Fruit fly (Drosophila melanogaster) whole organism, embryonic: ENCODE results near the gene Prp5.

Source experiments
- CG10321 ChIP-seq: fragments of 200-800 bp; sonication (Bioruptor generic); IDR thresholded peaks from 2 replicates; pipeline ENCODE4 v1.3.6; 2022; ENCODE audit warnings: missing biosample characterization, missing genetic modification characterization
- CG10462 ChIP-seq: fragments of 200-800 bp; sonication (Bioruptor generic); optimal IDR thresholded peaks from 2 replicates; lab custom pipeline; 2016; ENCODE audit warnings: missing biosample characterization, missing genetic modification characterization
- CG10979 ChIP-seq: fragments of 200-800 bp; sonication (Bioruptor generic); optimal IDR thresholded peaks from 2 replicates; lab custom pipeline; 2018; ENCODE audit warnings: missing biosample characterization, mild to moderate bottlenecking, missing genetic modification characterization, moderate library complexity
- CG11247 ChIP-seq: fragments of 200-800 bp; sonication (Bioruptor generic); IDR thresholded peaks from 2 replicates; pipeline ENCODE4 v1.3.6; 2022; ENCODE audit warnings: missing biosample characterization, missing genetic modification characterization
- CG11504 ChIP-seq: fragments of 200-800 bp; sonication (Bioruptor generic); optimal IDR thresholded peaks from 3 replicates; lab custom pipeline; 2019; ENCODE audit warnings: missing biosample characterization, mild to moderate bottlenecking, missing genetic modification characterization, moderate library complexity
- CG13775 ChIP-seq: fragments of 200-800 bp; sonication (Bioruptor generic); optimal IDR thresholded peaks from 3 replicates; lab custom pipeline; 2017; ENCODE audit warnings: missing biosample characterization, mild to moderate bottlenecking, missing genetic modification characterization
- CG15269 ChIP-seq: fragments of 200-800 bp; sonication (Bioruptor generic); optimal IDR thresholded peaks from 2 replicates; lab custom pipeline; 2018; ENCODE audit warnings: missing biosample characterization, mild to moderate bottlenecking, missing genetic modification characterization, moderate library complexity
- CG16813 ChIP-seq: fragments of 200-800 bp; sonication (Bioruptor generic); IDR thresholded peaks from 3 replicates; pipeline ENCODE4 v1.3.6; 2022; ENCODE audit warnings: missing biosample characterization, missing genetic modification characterization; ENCODE audit not compliant: partially characterized antibody
- CG18764 ChIP-seq: fragments of 200-800 bp; sonication (Bioruptor generic); optimal IDR thresholded peaks from 3 replicates; lab custom pipeline; 2016; ENCODE audit warnings: missing biosample characterization, missing genetic modification characterization
- CG32532 ChIP-seq: fragments of 200-800 bp; sonication (Bioruptor generic); IDR thresholded peaks from 2 replicates; pipeline ENCODE4 v1.3.6; 2022; ENCODE audit warnings: missing biosample characterization, missing genetic modification characterization
- CG6254 ChIP-seq: fragments of 200-800 bp; sonication (Bioruptor generic); optimal IDR thresholded peaks from 3 replicates; lab custom pipeline; 2017; ENCODE audit warnings: mild to moderate bottlenecking, missing biosample characterization, missing genetic modification reagents, missing genetic modification characterization
- CG6683 ChIP-seq: fragments of 200-800 bp; sonication (Bioruptor generic); optimal IDR thresholded peaks from 2 replicates; lab custom pipeline; 2017; ENCODE audit warnings: missing biosample characterization, mild to moderate bottlenecking, missing genetic modification characterization, missing genetic modification reagents
- CG8478 ChIP-seq: fragments of >200 bp; optimal IDR thresholded peaks from 2 replicates; lab custom pipeline; 2018
- CG9215 ChIP-seq: fragments of 200-800 bp; sonication (Bioruptor generic); IDR thresholded peaks from 2 replicates; pipeline ENCODE4 v1.3.6; 2022; ENCODE audit warnings: missing biosample characterization, missing genetic modification characterization
- CG9876 ChIP-seq: fragments of 200-800 bp; sonication (Bioruptor generic); optimal IDR thresholded peaks from 2 replicates; lab custom pipeline; 2016; ENCODE audit warnings: missing biosample characterization, missing genetic modification characterization
- Dbx ChIP-seq: fragments of 200-800 bp; sonication (Bioruptor generic); IDR thresholded peaks from 3 replicates; pipeline ENCODE4 v1.3.6; 2022; ENCODE audit warnings: missing biosample characterization, missing genetic modification characterization
- ERR ChIP-seq: fragments of 200-800 bp; sonication (Bioruptor generic); optimal IDR thresholded peaks from 2 replicates; lab custom pipeline; 2016; ENCODE audit warnings: missing biosample characterization, missing genetic modification characterization
- Ets97D ChIP-seq: fragments of 200-800 bp; sonication (Bioruptor generic); optimal IDR thresholded peaks from 3 replicates; lab custom pipeline; 2016; ENCODE audit warnings: missing biosample characterization, missing genetic modification characterization
- HLH54F ChIP-seq: fragments of 200-800 bp; sonication (Bioruptor generic); optimal IDR thresholded peaks from 3 replicates; lab custom pipeline; 2016; ENCODE audit warnings: missing biosample characterization, missing genetic modification characterization
- MBD-R2 ChIP-seq: fragments of 200-800 bp; sonication (Bioruptor generic); IDR thresholded peaks from 2 replicates; pipeline ENCODE4 v1.3.6; 2022; ENCODE audit warnings: missing biosample characterization, missing genetic modification characterization
- Max ChIP-seq: fragments of 200-800 bp; sonication (Bioruptor generic); optimal IDR thresholded peaks from 2 replicates; lab custom pipeline; 2016; ENCODE audit warnings: missing biosample characterization, mild to moderate bottlenecking, missing genetic modification characterization
- Myb ChIP-seq: fragments of 200-800 bp; sonication (Bioruptor generic); optimal IDR thresholded peaks from 2 replicates; lab custom pipeline; 2016; ENCODE audit warnings: missing biosample characterization, missing genetic modification characterization
- Neu2 ChIP-seq: fragments of 200-800 bp; sonication (Bioruptor generic); optimal IDR thresholded peaks from 3 replicates; lab custom pipeline; 2016; ENCODE audit warnings: missing biosample characterization, missing genetic modification characterization, borderline replicate concordance
- Nf-YA ChIP-seq: fragments of 200-800 bp; sonication (Bioruptor generic); IDR thresholded peaks from 2 replicates; pipeline ENCODE4 v1.3.6; 2022; ENCODE audit warnings: missing biosample characterization, missing genetic modification characterization
- PHDP ChIP-seq: fragments of 200-800 bp; sonication (Bioruptor generic); optimal IDR thresholded peaks from 3 replicates; lab custom pipeline; 2018; ENCODE audit warnings: missing biosample characterization, mild to moderate bottlenecking, missing genetic modification characterization, moderate library complexity
- Pdp1 ChIP-seq, 2 experiments: fragments of 200-800 bp; sonication (Bioruptor generic); optimal IDR thresholded peaks; 3 replicates each; lab custom pipeline; 2016; ENCODE audit warnings: missing biosample characterization in 2 of 2, missing genetic modification characterization in 2 of 2, mild to moderate bottlenecking in 1 of 2, moderate library complexity in 1 of 2
- Vsx1 ChIP-seq: fragments of 200-800 bp; sonication (Bioruptor generic); optimal IDR thresholded peaks from 2 replicates; lab custom pipeline; 2017; ENCODE audit warnings: missing biosample characterization, mild to moderate bottlenecking, missing genetic modification characterization, missing genetic modification reagents
- ac ChIP-seq: fragments of 200-800 bp; sonication (Bioruptor generic); optimal IDR thresholded peaks from 3 replicates; lab custom pipeline; 2017; ENCODE audit warnings: missing biosample characterization, mild to moderate bottlenecking, missing genetic modification characterization
- az2 ChIP-seq: fragments of 200-800 bp; sonication (Bioruptor generic); optimal IDR thresholded peaks from 3 replicates; lab custom pipeline; 2016; ENCODE audit warnings: missing biosample characterization, missing genetic modification characterization
- caup ChIP-seq: fragments of 200-800 bp; sonication (Bioruptor generic); optimal IDR thresholded peaks from 3 replicates; lab custom pipeline; 2017; ENCODE audit warnings: missing biosample characterization, mild to moderate bottlenecking, missing genetic modification characterization, moderate library complexity; ENCODE audit not compliant: severe bottlenecking
- corto ChIP-seq: fragments of 200-800 bp; sonication (Bioruptor generic); optimal IDR thresholded peaks from 2 replicates; lab custom pipeline; 2016; ENCODE audit warnings: missing biosample characterization, mild to moderate bottlenecking, missing genetic modification characterization, moderate library complexity
- dmrt11E ChIP-seq: fragments of 200-800 bp; sonication (Bioruptor generic); optimal IDR thresholded peaks from 3 replicates; lab custom pipeline; 2018; ENCODE audit warnings: missing biosample characterization, mild to moderate bottlenecking, missing genetic modification characterization, moderate library complexity
- en ChIP-seq: fragments of 200-800 bp; sonication (Bioruptor generic); optimal IDR thresholded peaks from 2 replicates; lab custom pipeline; 2016; ENCODE audit warnings: missing biosample characterization, missing genetic modification characterization
- gsb ChIP-seq: fragments of 200-800 bp; sonication (Bioruptor generic); IDR thresholded peaks from 2 replicates; pipeline ENCODE4 v1.3.6; 2022; ENCODE audit warnings: missing biosample characterization, missing genetic modification characterization
- hkb ChIP-seq, 2 experiments: fragments of 200-800 bp in 1 of 2; fragments of >200 bp in 1 of 2; sonication (Bioruptor generic) in 1 of 2; IDR thresholded peaks in 1 of 2; optimal IDR thresholded peaks in 1 of 2; 2 replicates each; pipeline versions ENCODE4 v1.3.6 to Lab custom; 2017 to 2022; ENCODE audit warnings: missing biosample characterization in 1 of 2, missing genetic modification characterization in 1 of 2
- inv ChIP-seq: fragments of 200-800 bp; sonication (Bioruptor generic); IDR thresholded peaks from 2 replicates; pipeline ENCODE4 v1.3.6; 2022; ENCODE audit warnings: missing biosample characterization, missing genetic modification characterization; ENCODE audit not compliant: partially characterized antibody
- jumu ChIP-seq: fragments of 200-800 bp; sonication (Bioruptor generic); optimal IDR thresholded peaks from 3 replicates; lab custom pipeline; 2016; ENCODE audit warnings: missing biosample characterization, missing genetic modification characterization
- kay ChIP-seq: fragments of 200-800 bp; sonication (Bioruptor generic); optimal IDR thresholded peaks from 2 replicates; lab custom pipeline; 2016; ENCODE audit warnings: missing biosample characterization, missing genetic modification characterization
- ken ChIP-seq: fragments of 200-800 bp; sonication (Bioruptor generic); IDR thresholded peaks from 3 replicates; pipeline ENCODE4 v1.3.6; 2022; ENCODE audit warnings: missing biosample characterization, missing genetic modification characterization
- kni ChIP-seq: fragments of 200-800 bp; sonication (Bioruptor generic); optimal IDR thresholded peaks from 3 replicates; lab custom pipeline; 2017; ENCODE audit warnings: mild to moderate bottlenecking, missing biosample characterization, missing genetic modification reagents, missing genetic modification characterization
- lmd ChIP-seq: fragments of 200-800 bp; sonication (Bioruptor generic); IDR thresholded peaks from 2 replicates; pipeline ENCODE4 v1.3.6; 2022; ENCODE audit warnings: missing biosample characterization, missing genetic modification characterization
- maf-S ChIP-seq: fragments of 200-800 bp; sonication (Bioruptor generic); optimal IDR thresholded peaks from 2 replicates; lab custom pipeline; 2016; ENCODE audit warnings: missing biosample characterization, missing genetic modification characterization
- nom ChIP-seq: fragments of 200-800 bp; sonication (Bioruptor generic); optimal IDR thresholded peaks from 2 replicates; lab custom pipeline; 2017; ENCODE audit warnings: missing biosample characterization, missing genetic modification characterization, mild to moderate bottlenecking, moderate library complexity, missing genetic modification reagents
- org-1 ChIP-seq: fragments of 200-800 bp; sonication (Bioruptor generic); optimal IDR thresholded peaks from 2 replicates; lab custom pipeline; 2017; ENCODE audit warnings: missing biosample characterization, missing genetic modification characterization
- pan ChIP-seq, 4 experiments: fragments of >200 bp in 3 of 4; fragments of 200-800 bp in 1 of 4; sonication (Bioruptor generic) in 1 of 4; optimal IDR thresholded peaks in 3 of 4; IDR thresholded peaks in 1 of 4; 2 replicates each; pipeline versions ENCODE4 v1.3.6 to Lab custom; 2017 to 2022; ENCODE audit warnings: missing biosample characterization in 2 of 4, missing genetic modification characterization in 2 of 4, mixed read lengths in 1 of 4
- unpg ChIP-seq: fragments of 200-800 bp; sonication (Bioruptor generic); optimal IDR thresholded peaks from 3 replicates; lab custom pipeline; 2018; ENCODE audit warnings: missing biosample characterization, mild to moderate bottlenecking, missing genetic modification characterization, moderate library complexity
- wor ChIP-seq: fragments of 200-800 bp; sonication (Bioruptor generic); IDR thresholded peaks from 2 replicates; pipeline ENCODE4 v1.3.6; 2022; ENCODE audit warnings: missing biosample characterization, missing genetic modification characterization

Prp5 gene

dm6 chrX:15333066-15333874, 11.7 kb upstream of the Prp5 start, which contains the start of the genes CG9114 and HDAC6 (continued):
- TF ChIP-seq en (no peak), CG9215 (GFP tag; lab: Robert Waterston, UW) (no peak), ken (GFP tag; lab: Robert Waterston, UW) (0 out of 3 replicates have a peak, but pooled peaks have one; percentile 14), pan (optimal IDR thresholded peaks at IDR 0.05; lab: Kevin White, UChicago) (no peak), pan (GFP tag; optimal IDR thresholded peaks at IDR 0.05 in 1 of 2, IDR thresholded peaks at IDR 0.05 in 1 of 2) (no peak), CG9876 (GFP tag; lab: Kevin White, UChicago) (no peak), caup (peak; percentile 38), unpg (GFP tag; lab: Kevin White, UChicago) (no peak), Ets97D (GFP tag; lab: Kevin White, UChicago) (peak; percentile 6), kni (GFP tag; lab: Kevin White, UChicago) (peak; percentile 89), Dbx (GFP tag; lab: Robert Waterston, UW) (peak; percentile 48; the same call in 1 of the 3 replicates), CG10462 (GFP tag; lab: Kevin White, UChicago) (no peak), Myb (GFP tag; lab: Kevin White, UChicago) (peak; percentile 69), jumu (GFP tag; lab: Kevin White, UChicago) (no peak), CG6254 (GFP tag; lab: Kevin White, UChicago) (no peak), MBD-R2 (GFP tag; lab: Robert Waterston, UW) (peak; percentile 69), wor (GFP tag; lab: Robert Waterston, UW) (no peak), ac (GFP tag; lab: Kevin White, UChicago) (no peak), PHDP (tag; lab: Kevin White, UChicago) (no peak), CG15269 (no peak), CG18764 (GFP tag; lab: Kevin White, UChicago) (no peak), CG6683 (GFP tag; lab: Kevin White, UChicago) (no peak), CG16813 (peak; percentile 85), kay (no peak), ERR (no peak), CG32532 (GFP tag; lab: Robert Waterston, UW) (peak; percentile 9; the same call in 1 of the 2 replicates), az2 (GFP tag; lab: Kevin White, UChicago) (no peak), CG8478 (lab: Kevin White, UChicago) (no peak), inv (GFP tag; lab: Robert Waterston, UW) (peak; percentile 84), HLH54F (GFP tag; lab: Kevin White, UChicago) (no peak), lmd (GFP tag; lab: Robert Waterston, UW) (no peak), CG11247 (GFP tag; lab: Robert Waterston, UW) (no peak), Neu2 (no peak), corto (GFP tag; lab: Kevin White, UChicago) (no peak), maf-S (GFP tag; lab: Kevin White, UChicago) (no peak), Nf-YA (GFP tag; lab: Robert Waterston, UW) (no peak), gsb (GFP tag; lab: Robert Waterston, UW) (no peak), CG11504 (tag; lab: Kevin White, UChicago) (no peak), hkb (optimal IDR thresholded peaks at IDR 0.05; lab: Kevin White, UChicago) (no peak), hkb (GFP tag; IDR thresholded peaks at IDR 0.05; lab: Robert Waterston, UW) (0 out of 2 replicates have a peak, but pooled peaks have one; percentile 19), org-1 (GFP tag; lab: Kevin White, UChicago) (no peak), dmrt11E (tag; lab: Kevin White, UChicago) (no peak), CG10321 (GFP tag; lab: Robert Waterston, UW) (no peak; the same call in 1 of the 2 replicates), CG13775 (no peak), Pdp1 (GFP tag; optimal IDR thresholded peaks at IDR 0.05; lab: Kevin White, UChicago) (peak in 1 of 2 experiments; percentile 88), nom (GFP tag; lab: Kevin White, UChicago) (peak; percentile 29), Vsx1 (GFP tag; lab: Kevin White, UChicago) (peak; percentile 85), CG10979 (no peak), Max (no peak)
